Worm (Caenorhabditis elegans): ENCODE results near the gene mig-23.

ce11 chrX:5896001-5896400 lies 52.7 kb downstream of the mig-23 start:
- no peak for TF ChIP-seq drap-1 (GFP tag; optimal IDR thresholded peaks at IDR 0.05)
- TF ChIP-seq nhr-76 (tag; optimal IDR thresholded peaks at IDR 0.05): no peak
- TF ChIP-seq mep-1 (tag; optimal IDR thresholded peaks at IDR 0.05): peak; percentile 9
- TF ChIP-seq ztf-11 (tag; optimal IDR thresholded peaks at IDR 0.05): no peak
- TF ChIP-seq sptf-1 (tag; optimal IDR thresholded peaks at IDR 0.05): no peak
- no peak for TF ChIP-seq bed-3 (GFP tag; optimal IDR thresholded peaks at IDR 0.05)
- TF ChIP-seq lsy-2 (tag; optimal IDR thresholded peaks at IDR 0.05): no peak
- no peak for TF ChIP-seq ceh-43 (GFP tag; optimal IDR thresholded peaks at IDR 0.05)
- no peak for TF ChIP-seq unc-39 (tag; optimal IDR thresholded peaks at IDR 0.05)
